Worm (Caenorhabditis elegans) whole organism, dauer: ENCODE data around the gene osm-8.

Experiments used
- unc-62 ChIP-seq: sonication (generic microtip); optimal IDR thresholded peaks from 2 replicates; lab custom pipeline; 2017; ENCODE audit warnings: missing biosample characterization, missing genetic modification reagents, missing genetic modification characterization

Gene osm-8

ce11 chrII:7605306-7605705, at the start of gene osm-8:
TSS of gene osm-8 (minus strand) at chrII:7605406.
- TF ChIP-seq unc-62: no peak

- no peak for TF ChIP-seq unc-62
Observed at ce11 chrII:7651171-7651570, 46.0 kb upstream of the osm-8 start, which contains the start of gene pde-4. TSS of gene pde-4 (minus strand) at chrII:7651246.

ce11 chrII:7643214-7643613, 38.0 kb upstream of the osm-8 start:
- no peak for TF ChIP-seq unc-62

ce11 chrII:7642016-7642653, 36.9 kb upstream of the osm-8 start:
- TF ChIP-seq unc-62: no peak

- no peak for TF ChIP-seq unc-62
Observed at ce11 chrII:7640161-7640841, 35.1 kb upstream of the osm-8 start.

- TF ChIP-seq unc-62: no peak
Observed at ce11 chrII:7639036-7639435, 33.8 kb upstream of the osm-8 start.

ce11 chrII:7636941-7637340, 31.7 kb upstream of the osm-8 start:
- TF ChIP-seq unc-62: no peak

- no peak for TF ChIP-seq unc-62
Observed at ce11 chrII:7635296-7635695, 30.1 kb upstream of the osm-8 start.

ce11 chrII:7631677-7632210, 26.5 kb upstream of the osm-8 start:
- TF ChIP-seq unc-62: no peak

ce11 chrII:7631171-7631570, 26.0 kb upstream of the osm-8 start:
- TF ChIP-seq unc-62: no peak

- TF ChIP-seq unc-62: no peak
Observed at ce11 chrII:7630052-7630451, 24.8 kb upstream of the osm-8 start.

ce11 chrII:7628640-7629039, 23.4 kb upstream of the osm-8 start:
- TF ChIP-seq unc-62: no peak

- no peak for TF ChIP-seq unc-62
Observed at ce11 chrII:7624995-7625394, 19.8 kb upstream of the osm-8 start.

ce11 chrII:7624272-7624671, 19.1 kb upstream of the osm-8 start:
- no peak for TF ChIP-seq unc-62

ce11 chrII:7623466-7623865, 18.3 kb upstream of the osm-8 start:
- no peak for TF ChIP-seq unc-62

- TF ChIP-seq unc-62: no peak
Observed at ce11 chrII:7621513-7621912, 16.3 kb upstream of the osm-8 start.

ce11 chrII:7620413-7620812, 15.2 kb upstream of the osm-8 start, which contains the start of gene R07G3.8:
TSS of gene R07G3.8 (minus strand) at chrII:7620513.
- no peak for TF ChIP-seq unc-62

- no peak for TF ChIP-seq unc-62
Observed at ce11 chrII:7618212-7618611, 13.0 kb upstream of the osm-8 start.
